Worm (Caenorhabditis elegans) whole organism, late embryonic: Measurements from ENCODE around the gene anmt-3.

Experiments used
- C38D4.7 ChIP-seq: fragments of 200-800 bp; sonication (Bioruptor generic); optimal IDR thresholded peaks from 2 replicates; lab custom pipeline; 2018; ENCODE audit warnings: mild to moderate bottlenecking, missing genetic modification characterization, moderate library complexity, missing compliant biosample characterization
- F13H6.1 ChIP-seq: sonication (generic microtip); optimal IDR thresholded peaks from 2 replicates; lab custom pipeline; 2016; ENCODE audit warnings: missing genetic modification characterization, missing compliant biosample characterization
- K09A11.1 ChIP-seq: sonication (generic microtip); optimal IDR thresholded peaks from 2 replicates; lab custom pipeline; 2017; ENCODE audit warnings: antibody characterized with exemption, mild to moderate bottlenecking, missing genetic modification characterization, missing compliant biosample characterization; ENCODE audit not compliant: insufficient read depth
- ama-1 ChIP-seq: fragments of 150-350 bp; optimal IDR thresholded peaks from 2 replicates; lab custom pipeline; 2014
- ceh-2 ChIP-seq: sonication (generic microtip); optimal IDR thresholded peaks from 2 replicates; lab custom pipeline; 2016; ENCODE audit warnings: missing genotype, missing genetic modification characterization, missing compliant biosample characterization
- ceh-22 ChIP-seq: sonication (generic microtip); optimal IDR thresholded peaks from 2 replicates; lab custom pipeline; 2017; ENCODE audit warnings: missing biosample characterization, missing genetic modification characterization
- ceh-31 ChIP-seq: sonication (generic microtip); optimal IDR thresholded peaks from 2 replicates; lab custom pipeline; 2016; ENCODE audit warnings: missing genetic modification characterization, missing compliant biosample characterization
- ceh-45 ChIP-seq: fragments of 200-800 bp; sonication (Bioruptor generic); IDR thresholded peaks from 2 replicates; pipeline ENCODE4 v1.3.6; 2022; ENCODE audit warnings: missing genetic modification reagents, missing genetic modification characterization, missing compliant biosample characterization
- ceh-48 ChIP-seq: sonication (generic microtip); optimal IDR thresholded peaks from 2 replicates; lab custom pipeline; 2016; ENCODE audit warnings: missing genetic modification characterization, inconsistent platforms, missing compliant biosample characterization
- ceh-6 ChIP-seq: fragments of 200-800 bp; sonication (Bioruptor generic); optimal IDR thresholded peaks from 2 replicates; lab custom pipeline; 2018; ENCODE audit warnings: mild to moderate bottlenecking, missing genetic modification characterization, missing compliant biosample characterization
- ceh-9 ChIP-seq: sonication (generic microtip); optimal IDR thresholded peaks from 2 replicates; lab custom pipeline; 2016; ENCODE audit warnings: mild to moderate bottlenecking, missing genetic modification characterization, inconsistent platforms, missing compliant biosample characterization
- dmd-4 ChIP-seq: sonication (generic microtip); optimal IDR thresholded peaks from 2 replicates; lab custom pipeline; 2016; ENCODE audit warnings: borderline replicate concordance, missing genetic modification characterization, missing compliant biosample characterization
- elt-2 ChIP-seq: sonication (generic microtip); optimal IDR thresholded peaks from 2 replicates; lab custom pipeline; 2016; ENCODE audit warnings: missing genetic modification reagents, missing genetic modification characterization, missing compliant biosample characterization
- elt-4 ChIP-seq: sonication (generic microtip); optimal IDR thresholded peaks from 2 replicates; lab custom pipeline; 2016; ENCODE audit warnings: missing genetic modification characterization, missing compliant biosample characterization
- ets-4 ChIP-seq: sonication (generic microtip); optimal IDR thresholded peaks from 2 replicates; lab custom pipeline; 2016; ENCODE audit warnings: missing genetic modification characterization, missing compliant biosample characterization
- eyg-1 ChIP-seq: sonication (generic microtip); optimal IDR thresholded peaks from 2 replicates; lab custom pipeline; 2016; ENCODE audit warnings: missing genotype, missing genetic modification characterization, missing compliant biosample characterization
- gmeb-2 ChIP-seq: sonication (generic microtip); optimal IDR thresholded peaks from 2 replicates; lab custom pipeline; 2016; ENCODE audit warnings: missing genetic modification characterization, inconsistent platforms, missing compliant biosample characterization
- hlh-13 ChIP-seq: fragments of 200-800 bp; sonication (Bioruptor generic); optimal IDR thresholded peaks from 2 replicates; lab custom pipeline; 2018; ENCODE audit warnings: mild to moderate bottlenecking, missing genetic modification characterization, missing compliant biosample characterization
- hlh-15 ChIP-seq: sonication (generic microtip); optimal IDR thresholded peaks from 2 replicates; lab custom pipeline; 2016; ENCODE audit warnings: missing genetic modification characterization, missing compliant biosample characterization
- hlh-30 ChIP-seq: sonication (generic microtip); optimal IDR thresholded peaks from 2 replicates; lab custom pipeline; 2017; ENCODE audit warnings: antibody characterized with exemption, missing genetic modification characterization, missing compliant biosample characterization; ENCODE audit not compliant: insufficient read depth
- hlh-8 ChIP-seq: sonication (generic microtip); optimal IDR thresholded peaks from 2 replicates; lab custom pipeline; 2016; ENCODE audit warnings: missing genotype, missing genetic modification characterization, missing compliant biosample characterization
- lim-6 ChIP-seq: sonication (generic microtip); optimal IDR thresholded peaks from 2 replicates; lab custom pipeline; 2016; ENCODE audit warnings: missing genetic modification characterization, missing compliant biosample characterization
- lin-11 ChIP-seq: fragments of 200-800 bp; sonication (Bioruptor generic); optimal IDR thresholded peaks from 2 replicates; lab custom pipeline; 2018; ENCODE audit warnings: mild to moderate bottlenecking, missing genetic modification characterization, missing compliant biosample characterization
- nfya-1 ChIP-seq: sonication (generic microtip); optimal IDR thresholded peaks from 2 replicates; lab custom pipeline; 2017; ENCODE audit warnings: missing genetic modification characterization, mild to moderate bottlenecking, missing compliant biosample characterization, antibody characterized with exemption, moderate library complexity
- nhr-232 ChIP-seq: sonication (generic microtip); optimal IDR thresholded peaks from 2 replicates; lab custom pipeline; 2016; ENCODE audit warnings: missing genetic modification characterization, missing compliant biosample characterization
- npax-4 ChIP-seq: sonication (generic microtip); optimal IDR thresholded peaks from 2 replicates; lab custom pipeline; 2016; ENCODE audit warnings: missing genetic modification characterization, missing compliant biosample characterization
- pax-1 ChIP-seq: fragments of 150-350 bp; optimal IDR thresholded peaks from 2 replicates; lab custom pipeline; 2014; ENCODE audit warnings: missing biosample characterization, missing genetic modification characterization
- pha-2 ChIP-seq: sonication (generic microtip); optimal IDR thresholded peaks from 2 replicates; lab custom pipeline; 2017; ENCODE audit warnings: mild to moderate bottlenecking, missing genetic modification characterization, missing compliant biosample characterization
- pqm-1 ChIP-seq: sonication (generic microtip); optimal IDR thresholded peaks from 2 replicates; lab custom pipeline; 2016; ENCODE audit warnings: missing genetic modification characterization, missing compliant biosample characterization
- ref-2 ChIP-seq: sonication (generic microtip); optimal IDR thresholded peaks from 2 replicates; lab custom pipeline; 2016; ENCODE audit warnings: missing genetic modification characterization, missing compliant biosample characterization
- sdc-2 ChIP-seq: sonication (generic microtip); optimal IDR thresholded peaks from 2 replicates; lab custom pipeline; 2016; ENCODE audit warnings: missing genotype, missing genetic modification characterization, missing compliant biosample characterization
- sox-2 ChIP-seq: fragments of 200-800 bp; sonication (Bioruptor generic); IDR thresholded peaks from 2 replicates; pipeline ENCODE4 v1.3.6; 2022; ENCODE audit warnings: missing genetic modification reagents, missing genetic modification characterization, missing compliant biosample characterization
- tbx-7 ChIP-seq: sonication (generic microtip); optimal IDR thresholded peaks from 2 replicates; lab custom pipeline; 2016; ENCODE audit warnings: missing genotype, missing genetic modification characterization, missing compliant biosample characterization
- ttx-3 ChIP-seq: sonication (generic microtip); optimal IDR thresholded peaks from 2 replicates; lab custom pipeline; 2016; ENCODE audit warnings: missing genetic modification reagents, missing genetic modification characterization, missing compliant biosample characterization
- unc-42 ChIP-seq: sonication (generic microtip); optimal IDR thresholded peaks from 2 replicates; lab custom pipeline; 2016; ENCODE audit warnings: missing genotype, missing genetic modification characterization, missing compliant biosample characterization
- unc-86 ChIP-seq: sonication (generic microtip); optimal IDR thresholded peaks from 2 replicates; lab custom pipeline; 2016; ENCODE audit warnings: missing genetic modification characterization, missing compliant biosample characterization

The anmt-3 gene

ce11 chrV:9926240-9926639, 31.9 kb downstream of the anmt-3 start, which contains the start of gene C50H2.13:
Gene C50H2.13 (plus strand): TSS chrV:9926540.
- TF ChIP-seq ceh-9 (tag; lab: Kevin White, UChicago) (no peak), ets-4 (tag; lab: Kevin White, UChicago) (no peak), ceh-31 (tag; lab: Kevin White, UChicago) (no peak), nfya-1 (no peak), nhr-232 (tag; lab: Kevin White, UChicago) (no peak), dmd-4 (no peak)

- TF ChIP-seq sox-2 (no peak), elt-2 (tag; lab: Kevin White, UChicago) (peak; percentile 87)
- TF ChIP-seq, all 69 proteins: peak for 1
Measured at ce11 chrV:9925647-9926046, 32.5 kb downstream of the anmt-3 start.

ce11 chrV:9924389-9924788, 33.7 kb downstream of the anmt-3 start:
- TF ChIP-seq elt-2 (tag; lab: Kevin White, UChicago) (peak; percentile 18), npax-4 (no peak), pqm-1 (tag; lab: Kevin White, UChicago) (no peak), gmeb-2 (tag; lab: Kevin White, UChicago) (no peak)

ce11 chrV:9922481-9922880, 35.6 kb downstream of the anmt-3 start, which contains the start of gene C50H2.7:
Gene C50H2.7 (plus strand): TSS chrV:9922781.
- no peak for TF ChIP-seq K09A11.1 (tag; lab: Kevin White, UChicago)
- TF ChIP-seq elt-4 (tag; lab: Kevin White, UChicago): no peak
- no peak for TF ChIP-seq C38D4.7 (GFP tag; lab: Kevin White, UChicago)
- TF ChIP-seq ceh-48 (tag; lab: Kevin White, UChicago): no peak
- TF ChIP-seq pha-2 (tag; lab: Kevin White, UChicago): no peak
- TF ChIP-seq elt-2 (tag; lab: Kevin White, UChicago): no peak

- TF ChIP-seq lim-6 (tag; lab: Kevin White, UChicago) (no peak), unc-86 (tag; lab: Kevin White, UChicago) (no peak), ceh-31 (tag; lab: Kevin White, UChicago) (no peak), hlh-30 (tag; lab: Kevin White, UChicago) (no peak)
Measured at ce11 chrV:9921288-9921687, 36.8 kb downstream of the anmt-3 start, which contains the start of gene ceh-75. Gene ceh-75 (plus strand): TSS chrV:9921337.

- TF ChIP-seq hlh-15 (tag; lab: Kevin White, UChicago) (no peak), F13H6.1 (tag; lab: Kevin White, UChicago) (no peak), ceh-6 (GFP tag; lab: Kevin White, UChicago) (no peak)
Measured at ce11 chrV:9918410-9918809, 39.7 kb downstream of the anmt-3 start, which contains the start of gene C50H2.5. Gene C50H2.5 (plus strand): TSS chrV:9918710.

- no peak for TF ChIP-seq lin-11 (tag; lab: Kevin White, UChicago)
- no peak for TF ChIP-seq sdc-2 (tag; lab: Kevin White, UChicago)
- TF ChIP-seq ref-2 (tag; lab: Kevin White, UChicago): no peak
- TF ChIP-seq ceh-48 (tag; lab: Kevin White, UChicago): no peak
- no peak for TF ChIP-seq tbx-7
- TF ChIP-seq pax-1 (tag; lab: Kevin White, UChicago): no peak
- TF ChIP-seq pqm-1 (tag; lab: Kevin White, UChicago): no peak
- no peak for TF ChIP-seq ceh-45 (GFP tag; lab: Robert Waterston, UW)
- no peak for TF ChIP-seq unc-42 (tag; lab: Kevin White, UChicago)
- no peak for TF ChIP-seq hlh-13 (GFP tag; lab: Kevin White, UChicago)
- no peak for TF ChIP-seq ceh-2 (tag; lab: Kevin White, UChicago)
- no peak for TF ChIP-seq pha-2 (tag; lab: Kevin White, UChicago)
- TF ChIP-seq ceh-22 (tag; lab: Kevin White, UChicago): no peak
- no peak for TF ChIP-seq hlh-8 (tag; lab: Kevin White, UChicago)
- no peak for TF ChIP-seq eyg-1 (tag; lab: Kevin White, UChicago)
- no peak for TF ChIP-seq F13H6.1 (tag; lab: Kevin White, UChicago)
- TF ChIP-seq ama-1 (lab: Kevin White, UChicago): no peak
- no peak for TF ChIP-seq elt-2 (tag; lab: Kevin White, UChicago)
- no peak for TF ChIP-seq ttx-3
- TF ChIP-seq nhr-232 (tag; lab: Kevin White, UChicago): no peak
Measured at ce11 chrV:9916665-9917064, 41.5 kb downstream of the anmt-3 start, which contains the start of gene C50H2.4. Gene C50H2.4 (plus strand): TSS chrV:9916965.
